Worm (Caenorhabditis elegans): ENCODE results near the gene F16G10.7.

ce11 chrII:2393821-2394220 is 13.7 kb upstream of the F16G10.7 start, which contains the start of gene F16G10.11:
- TF ChIP-seq sem-4 (tag; optimal IDR thresholded peaks at IDR 0.05), result no peak
- TF ChIP-seq elt-3 (tag; optimal IDR thresholded peaks at IDR 0.05), result no peak
- no peak for TF ChIP-seq ztf-11 (tag; optimal IDR thresholded peaks at IDR 0.05)
- no peak for TF ChIP-seq nhr-237 (tag; optimal IDR thresholded peaks at IDR 0.05)
- no peak for TF ChIP-seq fos-1 (tag; optimal IDR thresholded peaks at IDR 0.05)

Data from whole organism, L2 larva.